Worm (Caenorhabditis elegans) whole organism, early embryonic: ENCODE data around the gene yju-2.

Source experiments
- B0310.2 ChIP-seq: sonication (generic microtip); optimal IDR thresholded peaks from 2 replicates; lab custom pipeline; 2016; ENCODE audit warnings: mild to moderate bottlenecking, missing genetic modification characterization, missing compliant biosample characterization
- F13C5.2 ChIP-seq: sonication (generic microtip); optimal IDR thresholded peaks from 2 replicates; lab custom pipeline; 2017; ENCODE audit warnings: mild to moderate bottlenecking, missing genetic modification characterization, inconsistent platforms, missing compliant biosample characterization
- aly-1 ChIP-seq: sonication (generic microtip); optimal IDR thresholded peaks from 2 replicates; lab custom pipeline; 2016; ENCODE audit warnings: missing genetic modification characterization, missing compliant biosample characterization
- ama-1 ChIP-seq: fragments of 150-350 bp; optimal IDR thresholded peaks from 2 replicates; lab custom pipeline; 2014
- ceh-13 ChIP-seq: fragments of 200-800 bp; sonication (Bioruptor generic); optimal IDR thresholded peaks from 2 replicates; lab custom pipeline; 2018; ENCODE audit warnings: mild to moderate bottlenecking, missing genetic modification characterization, missing compliant biosample characterization
- ceh-36 ChIP-seq: sonication (generic microtip); optimal IDR thresholded peaks from 2 replicates; lab custom pipeline; 2016; ENCODE audit warnings: missing genetic modification characterization, inconsistent platforms, missing compliant biosample characterization
- ets-7 ChIP-seq: sonication (generic microtip); optimal IDR thresholded peaks from 2 replicates; lab custom pipeline; 2016; ENCODE audit warnings: missing genotype, missing genetic modification characterization, missing compliant biosample characterization
- flt-1 ChIP-seq: fragments of 200-800 bp; sonication (Bioruptor generic); IDR thresholded peaks from 2 replicates; pipeline ENCODE4 v1.3.6; 2022; ENCODE audit warnings: missing genetic modification characterization, missing compliant biosample characterization
- hmbx-1 ChIP-seq: sonication (generic microtip); optimal IDR thresholded peaks from 2 replicates; lab custom pipeline; 2016; ENCODE audit warnings: mild to moderate bottlenecking, missing genetic modification characterization, missing compliant biosample characterization
- hmg-4 ChIP-seq: fragments of 200-800 bp; sonication (Bioruptor generic); optimal IDR thresholded peaks from 2 replicates; lab custom pipeline; 2018; ENCODE audit warnings: mild to moderate bottlenecking, missing genetic modification characterization, missing compliant biosample characterization
- hnd-1 ChIP-seq: sonication (generic microtip); optimal IDR thresholded peaks from 2 replicates; lab custom pipeline; 2016; ENCODE audit warnings: missing genetic modification characterization, missing compliant biosample characterization
- pes-1 ChIP-seq: fragments of 200-800 bp; sonication (Bioruptor generic); IDR thresholded peaks from 2 replicates; pipeline ENCODE4 v1.3.6; 2022; ENCODE audit warnings: missing genetic modification reagents, missing genetic modification characterization, missing compliant biosample characterization
- scrt-1 ChIP-seq: fragments of 200-800 bp; sonication (Bioruptor generic); IDR thresholded peaks from 2 replicates; pipeline ENCODE4 v1.3.6; 2022; ENCODE audit warnings: missing genetic modification characterization, missing compliant biosample characterization
- sea-1 ChIP-seq: fragments of 200-800 bp; sonication (Bioruptor generic); conservative IDR thresholded peaks from 2 replicates; pipeline ENCODE4 v1.3.6; 2022; ENCODE audit warnings: missing genetic modification characterization, missing compliant biosample characterization
- tbx-11 ChIP-seq: fragments of 200-800 bp; sonication (Bioruptor generic); IDR thresholded peaks from 2 replicates; pipeline ENCODE4 v1.3.6; 2022; ENCODE audit warnings: missing genetic modification characterization, missing compliant biosample characterization
- tbx-37 ChIP-seq: fragments of 200-800 bp; sonication (Bioruptor generic); conservative IDR thresholded peaks from 2 replicates; pipeline ENCODE4 v1.3.6; 2022; ENCODE audit warnings: missing genetic modification reagents, missing genetic modification characterization, missing compliant biosample characterization
- tra-4 ChIP-seq: sonication (generic microtip); optimal IDR thresholded peaks from 2 replicates; lab custom pipeline; 2017; ENCODE audit warnings: missing genetic modification characterization, missing compliant biosample characterization

The yju-2 gene

ce11 chrIII:7210486-7210885 lies 26.4 kb downstream of the yju-2 start:
- TF ChIP-seq pes-1 (GFP tag; lab: Robert Waterston, UW) (no peak), tbx-37 (GFP tag; lab: Robert Waterston, UW) (no peak), hmbx-1 (tag; lab: Kevin White, UChicago) (no peak), ceh-13 (GFP tag; lab: Kevin White, UChicago) (no peak), hnd-1 (tag; lab: Kevin White, UChicago) (no peak), B0310.2 (no peak), flt-1 (GFP tag; lab: Robert Waterston, UW) (no peak), tbx-11 (GFP tag; lab: Robert Waterston, UW) (no peak), ama-1 (lab: Kevin White, UChicago) (no peak), scrt-1 (GFP tag; lab: Robert Waterston, UW) (no peak)

- TF ChIP-seq B0310.2 (no peak), ceh-13 (GFP tag; lab: Kevin White, UChicago) (no peak), pes-1 (GFP tag; lab: Robert Waterston, UW) (no peak), flt-1 (GFP tag; lab: Robert Waterston, UW) (no peak), tbx-37 (GFP tag; lab: Robert Waterston, UW) (no peak), ceh-36 (tag; lab: Kevin White, UChicago) (no peak), ets-7 (tag; lab: Kevin White, UChicago) (no peak)
Observed at ce11 chrIII:7212028-7212427, 27.9 kb downstream of the yju-2 start.

ce11 chrIII:7215532-7215931 lies 31.4 kb downstream of the yju-2 start:
- no peak for TF ChIP-seq F13C5.2 (tag; lab: Kevin White, UChicago)
- no peak for TF ChIP-seq B0310.2
- TF ChIP-seq tra-4 (tag; lab: Kevin White, UChicago): no peak
- no peak for TF ChIP-seq tbx-37 (GFP tag; lab: Robert Waterston, UW)
- TF ChIP-seq hmbx-1 (tag; lab: Kevin White, UChicago): no peak
- TF ChIP-seq aly-1 (tag; lab: Kevin White, UChicago): no peak
- no peak for TF ChIP-seq tbx-11 (GFP tag; lab: Robert Waterston, UW)
- no peak for TF ChIP-seq hmg-4 (GFP tag; lab: Kevin White, UChicago)
- no peak for TF ChIP-seq sea-1 (GFP tag; lab: Robert Waterston, UW)
- no peak for TF ChIP-seq ceh-36 (tag; lab: Kevin White, UChicago)
- TF ChIP-seq scrt-1 (GFP tag; lab: Robert Waterston, UW): no peak
- TF ChIP-seq ama-1 (lab: Kevin White, UChicago): no peak
- no peak for TF ChIP-seq flt-1 (GFP tag; lab: Robert Waterston, UW)

ce11 chrIII:7216226-7216625 lies 32.1 kb downstream of the yju-2 start, which contains the start of gene R151.1:
Gene R151.1, plus strand, starts transcription at chrIII:7216526.
- no peak for TF ChIP-seq tra-4 (tag; lab: Kevin White, UChicago)
- TF ChIP-seq ama-1 (lab: Kevin White, UChicago): no peak
- no peak for TF ChIP-seq tbx-11 (GFP tag; lab: Robert Waterston, UW)
- no peak for TF ChIP-seq ets-7 (tag; lab: Kevin White, UChicago)
- TF ChIP-seq ceh-36 (tag; lab: Kevin White, UChicago): no peak
- TF ChIP-seq hmg-4 (GFP tag; lab: Kevin White, UChicago): no peak
- no peak for TF ChIP-seq hmbx-1 (tag; lab: Kevin White, UChicago)
- no peak for TF ChIP-seq ceh-13 (GFP tag; lab: Kevin White, UChicago)
- no peak for TF ChIP-seq F13C5.2 (tag; lab: Kevin White, UChicago)
- TF ChIP-seq scrt-1 (GFP tag; lab: Robert Waterston, UW): no peak
- no peak for TF ChIP-seq pes-1 (GFP tag; lab: Robert Waterston, UW)
- no peak for TF ChIP-seq hnd-1 (tag; lab: Kevin White, UChicago)
- no peak for TF ChIP-seq tbx-37 (GFP tag; lab: Robert Waterston, UW)
- TF ChIP-seq B0310.2: no peak

ce11 chrIII:7216924-7217521 lies 32.9 kb downstream of the yju-2 start:
- TF ChIP-seq tbx-11 (GFP tag; lab: Robert Waterston, UW): no peak
- TF ChIP-seq flt-1 (GFP tag; lab: Robert Waterston, UW): no peak
- no peak for TF ChIP-seq scrt-1 (GFP tag; lab: Robert Waterston, UW)
- TF ChIP-seq hmbx-1 (tag; lab: Kevin White, UChicago): no peak
- no peak for TF ChIP-seq tra-4 (tag; lab: Kevin White, UChicago)
- no peak for TF ChIP-seq B0310.2
- no peak for TF ChIP-seq ets-7 (tag; lab: Kevin White, UChicago)
- TF ChIP-seq F13C5.2 (tag; lab: Kevin White, UChicago): no peak
- no peak for TF ChIP-seq pes-1 (GFP tag; lab: Robert Waterston, UW)
- no peak for TF ChIP-seq ceh-36 (tag; lab: Kevin White, UChicago)

- TF ChIP-seq sea-1 (GFP tag; lab: Robert Waterston, UW): no peak
- TF ChIP-seq aly-1 (tag; lab: Kevin White, UChicago): no peak
- TF ChIP-seq ets-7 (tag; lab: Kevin White, UChicago): no peak
- no peak for TF ChIP-seq scrt-1 (GFP tag; lab: Robert Waterston, UW)
- TF ChIP-seq hnd-1 (tag; lab: Kevin White, UChicago): no peak
- no peak for TF ChIP-seq tbx-11 (GFP tag; lab: Robert Waterston, UW)
- TF ChIP-seq ama-1 (lab: Kevin White, UChicago): no peak
Observed at ce11 chrIII:7221103-7221502, 37.0 kb downstream of the yju-2 start.

ce11 chrIII:7223029-7223428 lies 38.9 kb downstream of the yju-2 start, which contains the start of gene der-2:
Gene der-2, minus strand, starts transcription at chrIII:7223129.
- TF ChIP-seq ets-7 (tag; lab: Kevin White, UChicago): no peak
- no peak for TF ChIP-seq scrt-1 (GFP tag; lab: Robert Waterston, UW)
- no peak for TF ChIP-seq hnd-1 (tag; lab: Kevin White, UChicago)
- TF ChIP-seq ceh-36 (tag; lab: Kevin White, UChicago): no peak
- TF ChIP-seq aly-1 (tag; lab: Kevin White, UChicago): no peak
- TF ChIP-seq hmbx-1 (tag; lab: Kevin White, UChicago): no peak
